Fruit fly (Drosophila melanogaster): ENCODE results near the gene PH4alphaNE2.

dm6 chr3R:30465775-30466494 lies 46.1 kb downstream of the PH4alphaNE2 start, which contains the start of gene PH4alphaEFB:
- no peak for TF ChIP-seq CG8478 (optimal IDR thresholded peaks at IDR 0.05)
- TF ChIP-seq CTCF (optimal IDR thresholded peaks at IDR 0.05): no peak

All from S2 (cell line).